Fruit fly (Drosophila melanogaster): ENCODE data around the gene ND-ACP.

ND-ACP gene

dm6 chr3L:1335428-1335764 lies 5.6 kb downstream of the ND-ACP start (continued):
- TF ChIP-seq fd3F (GFP tag; optimal IDR thresholded peaks at IDR 0.05) = peak; percentile 42
- TF ChIP-seq CG2129 (GFP tag; IDR thresholded peaks at IDR 0.05; ENCODE audit: partially characterized antibody) = no peak
- TF ChIP-seq Lim3 (GFP tag; IDR thresholded peaks at IDR 0.05) = 0 out of 2 replicates have a peak, but pooled peaks have one; percentile 17
- peak; percentile 36 for TF ChIP-seq CG1603 (tag; optimal IDR thresholded peaks at IDR 0.05)
- TF ChIP-seq CG7839 (tag; optimal IDR thresholded peaks at IDR 0.05) = peak; percentile 21
- TF ChIP-seq Spps (tag; optimal IDR thresholded peaks at IDR 0.05) = no peak
- TF ChIP-seq CG14860 (GFP tag; IDR thresholded peaks at IDR 0.05; ENCODE audit: partially characterized antibody) = no peak
- TF ChIP-seq pum (GFP tag; optimal IDR thresholded peaks at IDR 0.05) = peak; percentile 6
- TF ChIP-seq CG17186 (GFP tag; optimal IDR thresholded peaks at IDR 0.05) = no peak
- peak; percentile 26 for TF ChIP-seq Oli (tag; optimal IDR thresholded peaks at IDR 0.05)
- TF ChIP-seq gcm2 (GFP tag; optimal IDR thresholded peaks at IDR 0.05) = no peak
- TF ChIP-seq Gsc (GFP tag; IDR thresholded peaks at IDR 0.05) = no peak
- TF ChIP-seq CG3065 (GFP tag; optimal IDR thresholded peaks at IDR 0.05) = no peak
- TF ChIP-seq unpg (GFP tag; optimal IDR thresholded peaks at IDR 0.05) = peak; percentile 43
- TF ChIP-seq vvl (GFP tag; IDR thresholded peaks at IDR 0.05) = peak; percentile 79
- no peak for TF ChIP-seq exex (tag; optimal IDR thresholded peaks at IDR 0.05)
- TF ChIP-seq zfh2 (GFP tag; optimal IDR thresholded peaks at IDR 0.05) = peak; percentile 48
- TF ChIP-seq CG12769 (tag; optimal IDR thresholded peaks at IDR 0.05) = peak; percentile 58
- TF ChIP-seq Abd-B (GFP tag; optimal IDR thresholded peaks at IDR 0.05) = no peak
- TF ChIP-seq ATbp (GFP tag; optimal IDR thresholded peaks at IDR 0.05) = peak; percentile 0
- TF ChIP-seq CG4854 (GFP tag; optimal IDR thresholded peaks at IDR 0.05) = peak; percentile 19
- TF ChIP-seq CG11456 (GFP tag; IDR thresholded peaks at IDR 0.05) = peak; percentile 51; the same call in 1 of the 3 replicates
- TF ChIP-seq CG12391 (tag; optimal IDR thresholded peaks at IDR 0.05) = peak; percentile 21
- TF ChIP-seq al (GFP tag; IDR thresholded peaks at IDR 0.05) = peak; percentile 61
- TF ChIP-seq ranshi (GFP tag; IDR thresholded peaks at IDR 0.05) = peak; percentile 54; the same call in 1 of the 2 replicates
- peak; percentile 18; the same call in 1 of the 2 replicates for TF ChIP-seq onecut (GFP tag; IDR thresholded peaks at IDR 0.05)
- TF ChIP-seq CG9932 (GFP tag; IDR thresholded peaks at IDR 0.05) = peak; percentile 77
- no peak for TF ChIP-seq cad (GFP tag; optimal IDR thresholded peaks at IDR 0.05)
- peak; percentile 60 for TF ChIP-seq Aef1 (GFP tag; IDR thresholded peaks at IDR 0.05)
- peak; percentile 35 for TF ChIP-seq CG10209 (GFP tag; optimal IDR thresholded peaks at IDR 0.05)
- TF ChIP-seq CG9817 (tag; optimal IDR thresholded peaks at IDR 0.05) = peak; percentile 15
- TF ChIP-seq kah (GFP tag; optimal IDR thresholded peaks at IDR 0.05) = peak; percentile 42
- TF ChIP-seq CG14050 (GFP tag; IDR thresholded peaks at IDR 0.05) = peak; percentile 38; the same call in 2 of the 3 replicates
- 0 out of 2 replicates have a peak, but pooled peaks have one; percentile 9 for TF ChIP-seq wdn (GFP tag; IDR thresholded peaks at IDR 0.05)
- peak; percentile 55 for TF ChIP-seq CG13296 (GFP tag; optimal IDR thresholded peaks at IDR 0.05)
- peak; percentile 56 for TF ChIP-seq nerfin-1 (tag; optimal IDR thresholded peaks at IDR 0.05)
- peak; percentile 63; the same call in 1 of the 3 replicates for TF ChIP-seq dysf (GFP tag; IDR thresholded peaks at IDR 0.05)
- TF ChIP-seq CG11696 (GFP tag; IDR thresholded peaks at IDR 0.05) = peak; percentile 20; the same call in 1 of the 2 replicates
- TF ChIP-seq Hmr (GFP tag; optimal IDR thresholded peaks at IDR 0.05) = peak; percentile 67
- TF ChIP-seq CG14667 (GFP tag; IDR thresholded peaks at IDR 0.05) = no peak
- TF ChIP-seq cas (GFP tag; IDR thresholded peaks at IDR 0.05) = no peak
- TF ChIP-seq CG18764 (GFP tag; optimal IDR thresholded peaks at IDR 0.05) = no peak
- TF ChIP-seq CG7556 (GFP tag; optimal IDR thresholded peaks at IDR 0.05) = peak; percentile 21
- TF ChIP-seq CG30403 (GFP tag; optimal IDR thresholded peaks at IDR 0.05) = peak; percentile 29
- TF ChIP-seq Gug (GFP tag; IDR thresholded peaks at IDR 0.05) = peak; percentile 46; the same call in 3 of the 4 replicates
- TF ChIP-seq CG6689 (GFP tag; IDR thresholded peaks at IDR 0.05) = peak; percentile 58
- TF ChIP-seq lov (optimal IDR thresholded peaks at IDR 0.05) = no peak
- 0 out of 3 replicates have a peak, but pooled peaks have one; percentile 27 for TF ChIP-seq lov (GFP tag; IDR thresholded peaks at IDR 0.05)
- TF ChIP-seq ind (GFP tag; optimal IDR thresholded peaks at IDR 0.05) = peak; percentile 62
- peak; percentile 70 for TF ChIP-seq CG2120 (GFP tag; optimal IDR thresholded peaks at IDR 0.05)
- peak; percentile 7 for TF ChIP-seq CG18262 (tag; optimal IDR thresholded peaks at IDR 0.05)
